Fruit fly (Drosophila melanogaster) whole organism, embryonic: Measurements from ENCODE around the gene unc-4.
A peak's percentile ranks its signal among the peaks of the same experiment; 100 is the strongest.

Experiments
- B-H1 ChIP-seq: fragments of 200-800 bp; sonication (Bioruptor generic); IDR thresholded peaks from 3 replicates; pipeline ENCODE4 v1.3.6; 2022; ENCODE audit warnings: missing biosample characterization, missing genetic modification characterization
- Bdp1 ChIP-seq: fragments of 200-800 bp; sonication (Bioruptor generic); optimal IDR thresholded peaks from 3 replicates; lab custom pipeline; 2016; ENCODE audit warnings: missing biosample characterization, missing genetic modification characterization
- CG10321 ChIP-seq: fragments of 200-800 bp; sonication (Bioruptor generic); IDR thresholded peaks from 2 replicates; pipeline ENCODE4 v1.3.6; 2022; ENCODE audit warnings: missing biosample characterization, missing genetic modification characterization
- CG10462 ChIP-seq: fragments of 200-800 bp; sonication (Bioruptor generic); optimal IDR thresholded peaks from 2 replicates; lab custom pipeline; 2016; ENCODE audit warnings: missing biosample characterization, missing genetic modification characterization
- CG11247 ChIP-seq: fragments of 200-800 bp; sonication (Bioruptor generic); IDR thresholded peaks from 2 replicates; pipeline ENCODE4 v1.3.6; 2022; ENCODE audit warnings: missing biosample characterization, missing genetic modification characterization
- CG13287 ChIP-seq: fragments of 200-800 bp; sonication (Bioruptor generic); IDR thresholded peaks from 2 replicates; pipeline ENCODE4 v1.3.6; 2022; ENCODE audit warnings: missing biosample characterization, missing genetic modification characterization; ENCODE audit not compliant: partially characterized antibody
- CG13894 ChIP-seq: fragments of 200-800 bp; sonication (Bioruptor generic); optimal IDR thresholded peaks from 3 replicates; lab custom pipeline; 2018; ENCODE audit warnings: missing biosample characterization, mild to moderate bottlenecking, missing genetic modification characterization, moderate library complexity
- CG17612 ChIP-seq: fragments of 200-800 bp; sonication (Bioruptor generic); IDR thresholded peaks from 2 replicates; pipeline ENCODE4 v1.3.6; 2022; ENCODE audit warnings: missing biosample characterization, missing genetic modification characterization
- CG2712 ChIP-seq: fragments of 200-800 bp; optimal IDR thresholded peaks from 3 replicates; lab custom pipeline; 2019; ENCODE audit warnings: missing biosample characterization, mild to moderate bottlenecking, missing genetic modification characterization, moderate library complexity
- CG30431 ChIP-seq: fragments of 200-800 bp; sonication (Bioruptor generic); optimal IDR thresholded peaks from 2 replicates; lab custom pipeline; 2017; ENCODE audit warnings: missing biosample characterization, missing genetic modification characterization
- CG4328 ChIP-seq: fragments of 200-800 bp; sonication (Bioruptor generic); optimal IDR thresholded peaks from 3 replicates; lab custom pipeline; 2017; ENCODE audit warnings: missing biosample characterization, missing genetic modification reagents, missing genetic modification characterization
- CG4424 ChIP-seq: fragments of 200-800 bp; sonication (Bioruptor generic); optimal IDR thresholded peaks from 3 replicates; lab custom pipeline; 2016; ENCODE audit warnings: missing biosample characterization, missing genetic modification characterization
- CG6254 ChIP-seq: fragments of 200-800 bp; sonication (Bioruptor generic); optimal IDR thresholded peaks from 3 replicates; lab custom pipeline; 2017; ENCODE audit warnings: mild to moderate bottlenecking, missing biosample characterization, missing genetic modification reagents, missing genetic modification characterization
- CG6791 ChIP-seq: fragments of 200-800 bp; sonication (Bioruptor generic); IDR thresholded peaks from 3 replicates; pipeline ENCODE4 v1.3.6; 2022; ENCODE audit warnings: missing biosample characterization, missing genetic modification characterization; ENCODE audit not compliant: partially characterized antibody
- CG7745 ChIP-seq: fragments of 200-800 bp; sonication (Bioruptor generic); optimal IDR thresholded peaks from 2 replicates; lab custom pipeline; 2018; ENCODE audit warnings: missing biosample characterization, mild to moderate bottlenecking, missing genetic modification characterization, moderate library complexity
- CG8290 ChIP-seq, 3 experiments: fragments of 200-800 bp; sonication (Bioruptor generic); optimal IDR thresholded peaks; 2 replicates each; lab custom pipeline; 2016 to 2019; ENCODE audit warnings: missing biosample characterization in 3 of 3, missing genetic modification characterization in 3 of 3, mild to moderate bottlenecking in 2 of 3, moderate library complexity in 1 of 3
- H2.0 ChIP-seq: fragments of 200-800 bp; sonication (Bioruptor generic); IDR thresholded peaks from 2 replicates; pipeline ENCODE4 v1.3.6; 2022; ENCODE audit warnings: missing biosample characterization, missing genetic modification characterization
- Hmx ChIP-seq: fragments of 200-800 bp; sonication (Bioruptor generic); optimal IDR thresholded peaks from 2 replicates; lab custom pipeline; 2016; ENCODE audit warnings: missing biosample characterization, missing genetic modification characterization
- Hr78 ChIP-seq, 2 experiments: fragments of 200-800 bp in 1 of 2; fragments of >200 bp in 1 of 2; sonication (Bioruptor generic) in 1 of 2; optimal IDR thresholded peaks; 2 replicates each; lab custom pipeline; 2017 to 2019; ENCODE audit warnings: missing biosample characterization in 2 of 2, missing genetic modification characterization in 2 of 2, mild to moderate bottlenecking in 1 of 2, moderate library complexity in 1 of 2
- Med ChIP-seq: fragments of 200-800 bp; sonication (Bioruptor generic); peaks from one replicate; lab custom pipeline; 2016; ENCODE audit warnings: missing biosample characterization, missing genetic modification characterization, mild to moderate bottlenecking, inconsistent platforms, moderate library complexity
- Poxn ChIP-seq: fragments of 200-800 bp; sonication (Bioruptor generic); IDR thresholded peaks from 2 replicates; pipeline ENCODE4 v1.3.6; 2022; ENCODE audit warnings: missing biosample characterization, missing genetic modification characterization
- Scr ChIP-seq: fragments of 200-800 bp; sonication (Bioruptor generic); IDR thresholded peaks from 2 replicates; pipeline ENCODE4 v1.3.6; 2022; ENCODE audit warnings: missing biosample characterization, missing genetic modification characterization; ENCODE audit not compliant: partially characterized antibody
- Stat92E ChIP-seq, 3 experiments: fragments of >200 bp in 2 of 3; fragments of 200-800 bp in 1 of 3; sonication (Bioruptor generic) in 1 of 3; optimal IDR thresholded peaks; 2 replicates each; lab custom pipeline; 2017 to 2019; ENCODE audit warnings: missing biosample characterization in 3 of 3, missing genetic modification characterization in 3 of 3, mild to moderate bottlenecking in 1 of 3, moderate library complexity in 1 of 3
- Usf ChIP-seq: fragments of 200-800 bp; sonication (Bioruptor generic); optimal IDR thresholded peaks from 2 replicates; lab custom pipeline; 2017; ENCODE audit warnings: missing genotype, missing biosample characterization, missing genetic modification characterization
- Xrp1 ChIP-seq: fragments of 200-800 bp; sonication (Bioruptor generic); IDR thresholded peaks from 2 replicates; pipeline ENCODE4 v1.3.6; 2022; ENCODE audit warnings: missing biosample characterization, missing genetic modification characterization
- abd-A ChIP-seq: fragments of 200-800 bp; sonication (Bioruptor generic); optimal IDR thresholded peaks from 3 replicates; lab custom pipeline; 2019; ENCODE audit warnings: missing biosample characterization, mild to moderate bottlenecking, missing genetic modification characterization, moderate library complexity
- amos ChIP-seq: fragments of 200-800 bp; sonication (Bioruptor generic); IDR thresholded peaks from 2 replicates; pipeline ENCODE4 v1.3.6; 2022; ENCODE audit warnings: missing biosample characterization, missing genetic modification characterization; ENCODE audit not compliant: partially characterized antibody
- bcd ChIP-seq: fragments of 200-800 bp; sonication (Bioruptor generic); optimal IDR thresholded peaks from 2 replicates; lab custom pipeline; 2017; ENCODE audit warnings: missing biosample characterization, mild to moderate bottlenecking, missing genetic modification characterization
- chinmo ChIP-seq: fragments of 200-800 bp; sonication (Bioruptor generic); IDR thresholded peaks from 4 replicates; pipeline ENCODE4 v1.3.6; 2022; ENCODE audit warnings: missing biosample characterization, missing genetic modification characterization; ENCODE audit not compliant: partially characterized antibody
- crol ChIP-seq: fragments of 200-800 bp; sonication (Bioruptor generic); IDR thresholded peaks from 2 replicates; pipeline ENCODE4 v1.3.6; 2022; ENCODE audit warnings: missing biosample characterization, missing genetic modification characterization
- knrl ChIP-seq: fragments of 200-800 bp; sonication (Bioruptor generic); IDR thresholded peaks from 3 replicates; pipeline ENCODE4 v1.3.6; 2022; ENCODE audit warnings: missing biosample characterization, missing genetic modification characterization; ENCODE audit not compliant: partially characterized antibody
- lola ChIP-seq, 3 experiments: fragments of >200 bp in 2 of 3; fragments of 200-800 bp in 1 of 3; sonication (Bioruptor generic) in 1 of 3; optimal IDR thresholded peaks; 2 replicates each; lab custom pipeline; 2017 to 2019; ENCODE audit warnings: missing biosample characterization in 3 of 3, missing genetic modification characterization in 3 of 3, mild to moderate bottlenecking in 1 of 3, moderate library complexity in 1 of 3
- maf-S ChIP-seq: fragments of 200-800 bp; sonication (Bioruptor generic); optimal IDR thresholded peaks from 2 replicates; lab custom pipeline; 2016; ENCODE audit warnings: missing biosample characterization, missing genetic modification characterization
- nerfin-2 ChIP-seq: fragments of 200-800 bp; sonication (Bioruptor generic); IDR thresholded peaks from 2 replicates; pipeline ENCODE4 v1.3.6; 2022; ENCODE audit warnings: missing biosample characterization, missing genetic modification characterization; ENCODE audit not compliant: partially characterized antibody
- pfk ChIP-seq: fragments of 200-800 bp; sonication (Bioruptor generic); optimal IDR thresholded peaks from 2 replicates; lab custom pipeline; 2018; ENCODE audit warnings: missing biosample characterization, mild to moderate bottlenecking, missing genetic modification characterization, moderate library complexity
- pros ChIP-seq: fragments of 200-800 bp; sonication (Bioruptor generic); optimal IDR thresholded peaks from 3 replicates; lab custom pipeline; 2019; ENCODE audit warnings: missing biosample characterization, mild to moderate bottlenecking, missing genetic modification characterization, moderate library complexity
- pzg ChIP-seq: fragments of 200-800 bp; sonication (Bioruptor generic); optimal IDR thresholded peaks from 3 replicates; lab custom pipeline; 2018; ENCODE audit warnings: missing biosample characterization, mild to moderate bottlenecking, missing genetic modification characterization, moderate library complexity
- row ChIP-seq: fragments of 200-800 bp; sonication (Bioruptor generic); IDR thresholded peaks from 3 replicates; pipeline ENCODE4 v1.3.6; 2022; ENCODE audit warnings: missing biosample characterization, missing genetic modification characterization
- schlank ChIP-seq: fragments of 200-800 bp; sonication (Bioruptor generic); optimal IDR thresholded peaks from 2 replicates; lab custom pipeline; 2018; ENCODE audit warnings: missing biosample characterization, mild to moderate bottlenecking, missing genetic modification characterization
- sima ChIP-seq: fragments of 200-800 bp; sonication (Bioruptor generic); optimal IDR thresholded peaks from 2 replicates; lab custom pipeline; 2016; ENCODE audit warnings: missing biosample characterization, missing genetic modification characterization
- sisA ChIP-seq: fragments of 200-800 bp; sonication (Bioruptor generic); IDR thresholded peaks from 2 replicates; pipeline ENCODE4 v1.3.6; 2022; ENCODE audit warnings: missing biosample characterization, missing genetic modification characterization
- sr ChIP-seq: fragments of 200-800 bp; sonication (Bioruptor generic); IDR thresholded peaks from 3 replicates; pipeline ENCODE4 v1.3.6; 2022; ENCODE audit warnings: missing biosample characterization, missing genetic modification characterization
- unc-4 ChIP-seq: fragments of 200-800 bp; sonication (Bioruptor generic); IDR thresholded peaks from 2 replicates; pipeline ENCODE4 v1.3.6; 2022; ENCODE audit warnings: missing biosample characterization, missing genetic modification characterization; ENCODE audit not compliant: partially characterized antibody
- usp ChIP-seq: fragments of >200 bp; optimal IDR thresholded peaks from 2 replicates; lab custom pipeline; 2017; ENCODE audit warnings: missing biosample characterization, missing genetic modification characterization
- z ChIP-seq: fragments of 200-800 bp; sonication (Bioruptor generic); IDR thresholded peaks from 3 replicates; pipeline ENCODE4 v1.3.6; 2022; ENCODE audit warnings: missing biosample characterization, missing genetic modification characterization
- zen2 ChIP-seq: fragments of 200-800 bp; sonication (Bioruptor generic); IDR thresholded peaks from 3 replicates; pipeline ENCODE4 v1.3.6; 2022; ENCODE audit warnings: missing biosample characterization, missing genetic modification characterization; ENCODE audit not compliant: partially characterized antibody

Gene unc-4

DNA sequence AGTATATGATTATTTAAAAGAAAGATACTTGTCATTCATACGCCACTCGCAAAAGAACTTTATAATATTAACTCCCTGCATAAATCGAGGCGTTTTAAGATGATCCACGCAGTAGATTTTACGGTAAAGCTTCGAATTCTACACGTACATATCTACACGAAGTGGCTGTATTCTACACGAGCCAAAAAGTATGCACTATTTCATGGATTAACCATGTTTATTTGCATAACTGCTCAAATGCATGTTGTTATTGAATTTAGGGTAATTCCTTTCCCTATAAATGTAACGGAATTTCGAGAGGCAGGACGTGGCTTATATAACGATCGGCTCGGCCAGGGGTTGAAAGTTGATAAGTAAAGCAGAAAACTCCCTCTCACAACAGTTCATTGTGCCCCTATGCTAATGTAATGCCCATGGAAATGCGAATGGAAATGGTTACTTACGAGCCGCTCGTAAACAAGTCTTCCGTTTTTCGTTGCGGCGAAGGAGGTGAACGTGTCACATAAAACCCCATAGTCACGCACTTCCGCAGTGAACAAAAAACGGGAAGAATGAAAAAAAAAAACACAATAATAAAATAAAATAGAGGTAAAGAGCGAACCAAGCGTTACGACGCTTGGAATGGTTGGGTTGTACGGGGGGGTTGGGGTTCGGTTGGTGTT is 31.2 kb upstream of the unc-4 start (continued):
- TF ChIP-seq CG4328 (GFP tag; lab: Kevin White, UChicago): no peak
- TF ChIP-seq sr (GFP tag; lab: Robert Waterston, UW): no peak
- TF ChIP-seq chinmo (GFP tag; lab: Robert Waterston, UW): 0 out of 4 replicates have a peak, but pooled peaks have one; percentile 15
- TF ChIP-seq CG17612 (GFP tag; lab: Robert Waterston, UW): no peak
- TF ChIP-seq CG7745 (tag; lab: Kevin White, UChicago): no peak
- no peak for TF ChIP-seq CG10321 (GFP tag; lab: Robert Waterston, UW)
- TF ChIP-seq amos (GFP tag; lab: Robert Waterston, UW): peak; percentile 58
- TF ChIP-seq Med: peak; percentile 78
- no peak for TF ChIP-seq zen2 (GFP tag; lab: Robert Waterston, UW)
- TF ChIP-seq pzg (GFP tag; lab: Kevin White, UChicago): no peak
- peak; percentile 24; the same call in 1 of the 2 replicates for TF ChIP-seq unc-4 (GFP tag; lab: Robert Waterston, UW)
- TF ChIP-seq Stat92E (GFP tag; optimal IDR thresholded peaks at IDR 0.05; lab: Kevin White, UChicago): peak in 1 of 3 experiments; percentile 19
- peak; percentile 69; the same call in 2 of the 3 replicates for TF ChIP-seq CG6791
- TF ChIP-seq Xrp1 (GFP tag; lab: Robert Waterston, UW): 0 out of 2 replicates have a peak, but pooled peaks have one; percentile 21
- TF ChIP-seq Scr (GFP tag; lab: Robert Waterston, UW): 0 out of 2 replicates have a peak, but pooled peaks have one; percentile 11
- TF ChIP-seq CG8290 (GFP tag; optimal IDR thresholded peaks at IDR 0.05; lab: Kevin White, UChicago): peak; percentile 82
- peak; percentile 74 to 95 for TF ChIP-seq CG8290 (tag; optimal IDR thresholded peaks at IDR 0.05; lab: Kevin White, UChicago)
- no peak for TF ChIP-seq CG11247 (GFP tag; lab: Robert Waterston, UW)
- TF ChIP-seq row: no peak
- peak; percentile 12 for TF ChIP-seq CG13894 (tag; lab: Kevin White, UChicago)
- peak; percentile 30; the same call in 1 of the 3 replicates for TF ChIP-seq knrl (GFP tag; lab: Robert Waterston, UW)
- TF ChIP-seq crol (GFP tag; lab: Robert Waterston, UW): peak; percentile 32; the same call in 1 of the 2 replicates
- no peak for TF ChIP-seq CG2712 (tag; lab: Kevin White, UChicago)
- peak; percentile 69 for TF ChIP-seq abd-A
- TF ChIP-seq Hmx (GFP tag; lab: Kevin White, UChicago): no peak
- TF ChIP-seq CG13287 (GFP tag; lab: Robert Waterston, UW): no peak
- no peak for TF ChIP-seq Bdp1 (GFP tag; lab: Kevin White, UChicago)
- TF ChIP-seq, all 482 proteins: peak for 35

DNA sequence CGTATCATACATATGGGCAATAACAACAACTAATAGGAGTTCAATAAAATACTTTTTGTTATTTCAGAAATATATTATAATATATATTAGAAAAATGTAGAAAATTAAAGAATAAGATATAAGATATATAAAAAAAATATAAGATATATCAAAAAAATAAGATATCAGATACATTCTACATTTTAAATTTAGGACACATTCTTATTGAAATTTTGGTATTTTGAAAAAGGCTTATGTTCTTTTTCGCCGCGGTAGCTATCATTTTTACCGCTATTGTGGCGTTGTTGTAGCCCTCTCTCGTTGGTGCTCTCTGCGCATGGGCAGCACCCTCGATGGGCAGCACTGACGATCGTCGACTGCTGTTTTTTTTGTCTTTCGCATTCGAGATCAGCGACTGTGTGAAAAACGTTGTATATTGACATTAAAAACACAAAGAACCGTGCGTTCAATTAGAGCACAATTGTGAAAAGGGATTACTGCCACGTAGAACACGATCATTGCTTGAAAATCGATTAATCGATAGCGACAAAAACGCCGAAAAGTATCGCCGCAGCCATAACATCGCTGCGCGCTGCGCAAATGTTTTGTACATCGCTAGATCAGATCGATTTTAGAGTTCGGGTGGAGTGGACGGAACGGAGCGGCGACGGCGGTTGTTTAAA is 30.4 kb upstream of the unc-4 start:
- TF ChIP-seq H2.0 (GFP tag; lab: Robert Waterston, UW): peak; percentile 46; the same call in 1 of the 2 replicates
- no peak for TF ChIP-seq Usf (GFP tag; lab: Kevin White, UChicago)
- TF ChIP-seq maf-S (GFP tag; lab: Kevin White, UChicago): peak; percentile 15
- TF ChIP-seq lola (GFP tag; optimal IDR thresholded peaks at IDR 0.05; lab: Kevin White, UChicago): peak in 1 of 3 experiments; percentile 64
- TF ChIP-seq sima (GFP tag; lab: Kevin White, UChicago): no peak
- no peak for TF ChIP-seq Poxn (GFP tag; lab: Robert Waterston, UW)
- TF ChIP-seq pfk (GFP tag; lab: Kevin White, UChicago): peak; percentile 40
- peak; percentile 87 for TF ChIP-seq nerfin-2 (GFP tag; lab: Robert Waterston, UW)
- TF ChIP-seq Hr78 (GFP tag; optimal IDR thresholded peaks at IDR 0.05; lab: Kevin White, UChicago): no peak
- TF ChIP-seq CG30431 (GFP tag; lab: Kevin White, UChicago): no peak
- TF ChIP-seq CG6254 (GFP tag; lab: Kevin White, UChicago): peak; percentile 66
- TF ChIP-seq sisA (GFP tag; lab: Robert Waterston, UW): peak; percentile 35; the same call in 1 of the 2 replicates
- no peak for TF ChIP-seq z (GFP tag; lab: Robert Waterston, UW)
- peak; percentile 52; the same call in 1 of the 3 replicates for TF ChIP-seq B-H1 (GFP tag; lab: Robert Waterston, UW)
- TF ChIP-seq CG10462 (GFP tag; lab: Kevin White, UChicago): no peak
- no peak for TF ChIP-seq schlank (tag; lab: Kevin White, UChicago)
- TF ChIP-seq bcd (GFP tag; lab: Kevin White, UChicago): peak; percentile 57
- no peak for TF ChIP-seq usp (GFP tag; lab: Kevin White, UChicago)
- peak; percentile 42 for TF ChIP-seq CG4424
- TF ChIP-seq pros: no peak
